Comparison of ENCODE assay signal across 2 worm cellular contexts in the genomic region with DNA sequence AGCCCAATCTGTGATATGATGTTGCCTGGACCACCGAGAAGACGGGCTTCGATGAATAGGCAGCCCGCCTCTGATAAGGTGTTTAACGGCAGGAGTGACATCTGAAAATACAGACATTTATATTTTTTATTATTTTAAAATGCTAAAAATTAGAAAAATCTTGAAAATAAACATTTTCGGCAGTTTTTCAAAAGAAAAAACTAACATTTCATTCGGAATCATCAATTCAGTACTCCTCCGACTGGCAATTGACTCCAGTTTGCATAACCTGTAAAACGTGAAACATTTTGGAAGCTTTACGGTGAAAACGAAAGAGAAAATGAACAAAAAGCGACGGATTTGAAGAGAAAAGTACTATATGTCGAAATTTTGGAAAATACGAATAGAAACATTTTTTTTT.
TF ChIP-seq lines count a peak whose summit lies in the region.

A gene (minus strand): TSS at position 101 of the 400 bp plus-strand sequence.

TF ChIP-seq in whole organism, L4 larva, 104 proteins besides CTCF, POLR2A, EP300 and RAD21:
- TF ChIP-seq T20F7.1 (GFP tag; optimal IDR thresholded peaks at IDR 0.05; lab: Kevin White, UChicago) (no peak), aha-1 (tag; lab: Kevin White, UChicago) (peak; percentile 88)

TF ChIP-seq in whole organism, early embryonic, 17 proteins besides CTCF, POLR2A, EP300 and RAD21:
- TF ChIP-seq tbx-11 (GFP tag; IDR thresholded peaks at IDR 0.05; lab: Robert Waterston, UW) (peak; percentile 29; the same call in 1 of the 2 replicates), aly-1 (tag; optimal IDR thresholded peaks at IDR 0.05; lab: Kevin White, UChicago) (no peak)
TF ChIP-seq in whole organism, early embryonic: peak in this region for 1.
